Worm (Caenorhabditis elegans) whole organism, L3 larva: Measurements from ENCODE around the gene glrx-21.

Experiments
- R02D3.7 ChIP-seq: fragments of 150-350 bp; optimal IDR thresholded peaks from 2 replicates; lab custom pipeline; 2014; ENCODE audit warnings: missing biosample characterization, missing genetic modification characterization
- ZK546.5 ChIP-seq: sonication (generic microtip); optimal IDR thresholded peaks from 2 replicates; lab custom pipeline; 2017; ENCODE audit warnings: missing biosample characterization, missing genetic modification characterization
- aly-2 ChIP-seq: fragments of 150-350 bp; optimal IDR thresholded peaks from 2 replicates; lab custom pipeline; 2014; ENCODE audit warnings: missing biosample characterization, missing genetic modification characterization
- ama-1 ChIP-seq: fragments of 150-350 bp; optimal IDR thresholded peaks from 2 replicates; lab custom pipeline; 2018
- ceh-16 ChIP-seq: sonication (generic microtip); optimal IDR thresholded peaks from 2 replicates; lab custom pipeline; 2017; ENCODE audit warnings: missing biosample characterization, missing genetic modification characterization
- ceh-28 ChIP-seq: fragments of 150-350 bp; optimal IDR thresholded peaks from 2 replicates; lab custom pipeline; 2014; ENCODE audit warnings: missing biosample characterization, missing genetic modification reagents, missing genetic modification characterization
- ceh-82 ChIP-seq: fragments of 150-350 bp; optimal IDR thresholded peaks from 2 replicates; lab custom pipeline; 2014; ENCODE audit warnings: missing biosample characterization, missing genetic modification characterization
- ceh-9 ChIP-seq: sonication (generic microtip); optimal IDR thresholded peaks from 2 replicates; lab custom pipeline; 2018; ENCODE audit warnings: missing biosample characterization, missing genetic modification characterization
- daf-12 ChIP-seq: fragments of 150-350 bp; optimal IDR thresholded peaks from 2 replicates; lab custom pipeline; 2014; ENCODE audit warnings: missing biosample characterization, missing genetic modification reagents, missing genetic modification characterization
- egl-27 ChIP-seq: sonication (generic microtip); optimal IDR thresholded peaks from 4 replicates; lab custom pipeline; 2017; ENCODE audit warnings: missing biosample characterization, missing genetic modification reagents, missing genetic modification characterization
- egl-5 ChIP-seq: fragments of 150-350 bp; optimal IDR thresholded peaks from 2 replicates; lab custom pipeline; 2017; ENCODE audit warnings: missing biosample characterization, missing genetic modification reagents, missing genetic modification characterization, inconsistent platforms
- elt-1 ChIP-seq: fragments of 150-350 bp; optimal IDR thresholded peaks from 2 replicates; lab custom pipeline; 2014; ENCODE audit warnings: missing biosample characterization, missing genetic modification characterization
- elt-2 ChIP-seq: sonication (generic microtip); optimal IDR thresholded peaks from 2 replicates; lab custom pipeline; 2016; ENCODE audit warnings: missing genetic modification reagents, mild to moderate bottlenecking, missing genetic modification characterization, missing compliant biosample characterization
- elt-3 ChIP-seq, 3 experiments: fragments of 150-350 bp in 1 of 3; sonication (generic microtip) in 2 of 3; optimal IDR thresholded peaks; 2 replicates in 2 of 3; 4 replicates in 1 of 3; lab custom pipeline; 2014 to 2017; ENCODE audit warnings: missing biosample characterization in 3 of 3, missing genetic modification characterization in 3 of 3
- eor-1 ChIP-seq, 2 experiments: fragments of 150-350 bp; optimal IDR thresholded peaks; 2 replicates each; lab custom pipeline; 2014 to 2018; ENCODE audit warnings: missing biosample characterization in 2 of 2, missing genetic modification characterization in 2 of 2
- fkh-10 ChIP-seq: sonication (generic microtip); optimal IDR thresholded peaks from 2 replicates; lab custom pipeline; 2017; ENCODE audit warnings: missing biosample characterization, missing genetic modification reagents, missing genetic modification characterization
- fkh-2 ChIP-seq: fragments of 150-350 bp; optimal IDR thresholded peaks from 2 replicates; lab custom pipeline; 2014; ENCODE audit warnings: missing biosample characterization, missing genetic modification reagents, missing genetic modification characterization
- fos-1 ChIP-seq: fragments of 150-350 bp; optimal IDR thresholded peaks from 2 replicates; lab custom pipeline; 2014; ENCODE audit warnings: missing biosample characterization, missing genetic modification characterization
- hmg-11 ChIP-seq: sonication (generic microtip); optimal IDR thresholded peaks from 2 replicates; lab custom pipeline; 2016; ENCODE audit warnings: missing genetic modification characterization, missing compliant biosample characterization
- jun-1 ChIP-seq: fragments of 150-350 bp; optimal IDR thresholded peaks from 2 replicates; lab custom pipeline; 2014; ENCODE audit warnings: missing biosample characterization, missing genetic modification reagents, missing genetic modification characterization
- lin-15B ChIP-seq: fragments of 150-350 bp; optimal IDR thresholded peaks from 2 replicates; lab custom pipeline; 2014; ENCODE audit warnings: missing biosample characterization, missing genetic modification characterization
- lin-39 ChIP-seq: fragments of 150-350 bp; optimal IDR thresholded peaks from 2 replicates; lab custom pipeline; 2018; ENCODE audit warnings: missing biosample characterization, missing genetic modification reagents, missing genetic modification characterization
- lsy-12 ChIP-seq: sonication (generic microtip); optimal IDR thresholded peaks from 2 replicates; lab custom pipeline; 2016; ENCODE audit warnings: mild to moderate bottlenecking, missing genetic modification characterization, missing compliant biosample characterization
- mdl-1 ChIP-seq: fragments of 150-350 bp; optimal IDR thresholded peaks from 2 replicates; lab custom pipeline; 2014; ENCODE audit warnings: missing biosample characterization, missing genetic modification characterization
- mml-1 ChIP-seq: fragments of 150-350 bp; sonication (generic microtip); optimal IDR thresholded peaks from 3 replicates; lab custom pipeline; 2014; ENCODE audit warnings: missing biosample characterization, missing genetic modification characterization
- nfya-1 ChIP-seq: sonication (generic microtip); optimal IDR thresholded peaks from 2 replicates; lab custom pipeline; 2017; ENCODE audit warnings: missing genetic modification characterization, mild to moderate bottlenecking, missing compliant biosample characterization, antibody characterized with exemption, moderate library complexity; ENCODE audit not compliant: insufficient read depth
- nhr-11 ChIP-seq: fragments of 150-350 bp; optimal IDR thresholded peaks from 2 replicates; lab custom pipeline; 2014; ENCODE audit warnings: missing biosample characterization, missing genetic modification characterization
- nhr-12 ChIP-seq: fragments of 150-350 bp; optimal IDR thresholded peaks from 2 replicates; lab custom pipeline; 2014; ENCODE audit warnings: missing biosample characterization, missing genetic modification characterization
- nhr-23 ChIP-seq: fragments of 150-350 bp; optimal IDR thresholded peaks from 2 replicates; lab custom pipeline; 2014; ENCODE audit warnings: missing biosample characterization, missing genetic modification reagents, missing genetic modification characterization
- nhr-237 ChIP-seq: fragments of 150-350 bp; optimal IDR thresholded peaks from 2 replicates; lab custom pipeline; 2014; ENCODE audit warnings: missing biosample characterization, missing genetic modification characterization
- nhr-25 ChIP-seq: sonication (generic microtip); optimal IDR thresholded peaks from 2 replicates; lab custom pipeline; 2017; ENCODE audit warnings: missing biosample characterization, missing genetic modification characterization
- nhr-28 ChIP-seq: fragments of 150-350 bp; optimal IDR thresholded peaks from 2 replicates; lab custom pipeline; 2014; ENCODE audit warnings: missing biosample characterization, missing genetic modification characterization
- nhr-43 ChIP-seq: sonication (generic microtip); optimal IDR thresholded peaks from 2 replicates; lab custom pipeline; 2016; ENCODE audit warnings: mild to moderate bottlenecking, missing genetic modification characterization, missing compliant biosample characterization; ENCODE audit not compliant: poor library complexity, severe bottlenecking
- nhr-67 ChIP-seq: fragments of 150-350 bp; optimal IDR thresholded peaks from 2 replicates; lab custom pipeline; 2014; ENCODE audit warnings: missing biosample characterization, missing genetic modification characterization
- nhr-76 ChIP-seq: fragments of 150-350 bp; sonication (generic microtip); optimal IDR thresholded peaks from 5 replicates; lab custom pipeline; 2014; ENCODE audit warnings: missing biosample characterization, missing genetic modification characterization
- nhr-77 ChIP-seq: fragments of 150-350 bp; optimal IDR thresholded peaks from 2 replicates; lab custom pipeline; 2014; ENCODE audit warnings: missing biosample characterization, missing genetic modification characterization
- pha-4 ChIP-seq: fragments of 150-350 bp; optimal IDR thresholded peaks from 2 replicates; lab custom pipeline; 2014; ENCODE audit warnings: missing biosample characterization, missing genetic modification reagents, missing genetic modification characterization
- pqm-1 ChIP-seq: fragments of 150-350 bp; optimal IDR thresholded peaks from 2 replicates; lab custom pipeline; 2017; ENCODE audit warnings: missing biosample characterization, missing genetic modification characterization, inconsistent platforms
- sea-2 ChIP-seq: fragments of 150-350 bp; sonication (generic microtip); optimal IDR thresholded peaks from 4 replicates; lab custom pipeline; 2014; ENCODE audit warnings: missing biosample characterization, missing genetic modification reagents, missing genetic modification characterization
- skn-1 ChIP-seq: fragments of 150-350 bp; optimal IDR thresholded peaks from 2 replicates; lab custom pipeline; 2014; ENCODE audit warnings: missing biosample characterization, missing genetic modification characterization
- snpc-4 ChIP-seq: fragments of 150-350 bp; optimal IDR thresholded peaks from 2 replicates; lab custom pipeline; 2014; ENCODE audit warnings: missing biosample characterization, missing genetic modification characterization
- tbx-2 ChIP-seq: sonication (generic microtip); optimal IDR thresholded peaks from 2 replicates; lab custom pipeline; 2016; ENCODE audit warnings: mild to moderate bottlenecking, missing genetic modification characterization, missing compliant biosample characterization
- unc-39 ChIP-seq: sonication (generic microtip); optimal IDR thresholded peaks from 4 replicates; lab custom pipeline; 2017; ENCODE audit warnings: missing biosample characterization, missing genetic modification characterization
- unc-62 ChIP-seq: fragments of 150-350 bp; sonication (generic microtip); optimal IDR thresholded peaks from 4 replicates; lab custom pipeline; 2014; ENCODE audit warnings: missing biosample characterization, missing genetic modification reagents, missing genetic modification characterization
- zag-1 ChIP-seq: fragments of 150-350 bp; optimal IDR thresholded peaks from 2 replicates; lab custom pipeline; 2014; ENCODE audit warnings: missing biosample characterization, missing genetic modification characterization
- ztf-11 ChIP-seq: fragments of 150-350 bp; optimal IDR thresholded peaks from 2 replicates; lab custom pipeline; 2014; ENCODE audit warnings: missing biosample characterization, missing genetic modification characterization
- ztf-4 ChIP-seq: fragments of 150-350 bp; optimal IDR thresholded peaks from 2 replicates; lab custom pipeline; 2014; ENCODE audit warnings: missing biosample characterization, missing genetic modification characterization

The glrx-21 gene

ce11 chrIII:5361909-5362308 is 16.0 kb upstream of the glrx-21 start, which contains the start of gene Y32H12A.1:
Gene Y32H12A.1 (plus strand): TSS chrIII:5362209.
- TF ChIP-seq elt-3 (tag; optimal IDR thresholded peaks at IDR 0.05; lab: Kevin White, UChicago) (no peak), ama-1 (no peak), R02D3.7 (no peak), ztf-11 (no peak), pha-4 (no peak), aly-2 (no peak), ceh-16 (tag; lab: Kevin White, UChicago) (no peak), skn-1 (no peak), jun-1 (no peak), pqm-1 (tag; lab: Kevin White, UChicago) (no peak), tbx-2 (tag; lab: Kevin White, UChicago) (no peak), nhr-43 (tag; lab: Kevin White, UChicago) (no peak), eor-1 (tag; optimal IDR thresholded peaks at IDR 0.05; lab: Kevin White, UChicago) (no peak)
- TF ChIP-seq, all 47 proteins: peak for 0

ce11 chrIII:5349250-5349649 is 3.3 kb upstream of the glrx-21 start, which contains the start of gene thoc-5:
Gene thoc-5 (minus strand): TSS chrIII:5349401.
- TF ChIP-seq snpc-4 (peak; percentile 74), aly-2 (no peak), fkh-10 (GFP tag; lab: Kevin White, UChicago) (no peak), R02D3.7 (peak; percentile 41), eor-1 (tag; optimal IDR thresholded peaks at IDR 0.05; lab: Kevin White, UChicago) (no peak), nhr-11 (no peak), ztf-11 (no peak), nhr-23 (peak; percentile 80), ceh-9 (tag; lab: Kevin White, UChicago) (no peak), mml-1 (tag; lab: Kevin White, UChicago) (no peak), nhr-43 (tag; lab: Kevin White, UChicago) (peak; percentile 93), elt-3 (tag; optimal IDR thresholded peaks at IDR 0.05; lab: Kevin White, UChicago) (no peak), nhr-28 (tag; lab: Kevin White, UChicago) (no peak), pqm-1 (tag; lab: Kevin White, UChicago) (peak; percentile 31), skn-1 (no peak), pha-4 (peak; percentile 80), unc-62 (GFP tag; lab: Kevin White, UChicago) (no peak), nhr-237 (tag; lab: Kevin White, UChicago) (no peak), nhr-67 (tag; lab: Kevin White, UChicago) (no peak), daf-12 (tag; lab: Kevin White, UChicago) (no peak), unc-39 (no peak), nhr-77 (tag; lab: Kevin White, UChicago) (no peak), sea-2 (GFP tag; lab: Kevin White, UChicago) (no peak), lsy-12 (tag; lab: Kevin White, UChicago) (peak; percentile 86), lin-15B (peak; percentile 86), nfya-1 (tag; lab: Kevin White, UChicago) (peak; percentile 79), hmg-11 (peak; percentile 32), fkh-2 (no peak), ceh-28 (tag; lab: Kevin White, UChicago) (peak; percentile 53), nhr-12 (tag; lab: Kevin White, UChicago) (no peak), tbx-2 (tag; lab: Kevin White, UChicago) (no peak), jun-1 (peak; percentile 37), egl-27 (tag; lab: Kevin White, UChicago) (no peak), nhr-76 (tag; lab: Kevin White, UChicago) (no peak), ZK546.5 (tag; lab: Kevin White, UChicago) (no peak), elt-1 (tag; lab: Kevin White, UChicago) (no peak), egl-5 (tag; lab: Kevin White, UChicago) (peak; percentile 18), ceh-82 (tag; lab: Kevin White, UChicago) (peak; percentile 37), zag-1 (no peak), fos-1 (tag; lab: Kevin White, UChicago) (no peak), lin-39 (tag; lab: Kevin White, UChicago) (peak; percentile 16), mdl-1 (no peak), nhr-25 (peak; percentile 61), ama-1 (no peak), elt-2 (tag; lab: Kevin White, UChicago) (peak; percentile 25), ztf-4 (tag; lab: Kevin White, UChicago) (no peak), ceh-16 (tag; lab: Kevin White, UChicago) (no peak)
